Fruit fly (Drosophila melanogaster): Measurements from ENCODE around the gene CG14143.

Gene CG14143

DNA sequence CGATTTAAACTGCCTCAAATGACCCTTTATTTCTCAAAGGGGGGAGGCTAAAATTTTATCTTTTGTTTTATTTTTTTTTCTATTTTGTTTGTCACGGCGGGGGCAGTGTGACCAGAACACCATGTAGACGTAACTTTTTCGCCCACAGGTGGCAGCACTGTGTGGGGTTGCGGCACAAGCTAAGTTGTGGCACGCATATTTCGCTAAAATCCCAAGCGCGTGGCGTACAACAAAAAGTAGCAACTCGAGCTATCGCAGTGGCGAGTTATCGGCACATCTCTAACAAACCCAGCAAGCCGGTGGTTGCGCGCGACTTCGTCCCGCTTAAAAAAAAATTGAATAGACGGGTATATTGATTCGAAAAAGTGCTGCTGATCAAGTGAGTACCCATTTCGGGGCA is 11.7 kb upstream of the CG14143 start, which contains the start of the genes Ufd1 and NaPi-III:
Gene Ufd1, minus strand, starts transcription at position 129 of the 400 bp plus-strand sequence.
Gene NaPi-III, plus strand, starts transcription at position 261 of the 400 bp plus-strand sequence.
- TF ChIP-seq pan (optimal IDR thresholded peaks at IDR 0.05), result no peak
- TF ChIP-seq Myc (optimal IDR thresholded peaks at IDR 0.05), result peak; percentile 74
- TF ChIP-seq CG9705 (GFP tag; optimal IDR thresholded peaks at IDR 0.05), result no peak
- TF ChIP-seq ey (GFP tag; optimal IDR thresholded peaks at IDR 0.05), result no peak
- TF ChIP-seq foxo (GFP tag; optimal IDR thresholded peaks at IDR 0.05), result peak in 1 of 2 experiments; percentile 30
- no peak for TF ChIP-seq CrebA (GFP tag; optimal IDR thresholded peaks at IDR 0.05; ENCODE audit: borderline replicate concordance)
- no peak for TF ChIP-seq dmrt93B (GFP tag; optimal IDR thresholded peaks at IDR 0.05)
- peak; percentile 51 for TF ChIP-seq Jra (GFP tag; optimal IDR thresholded peaks at IDR 0.05)
- TF ChIP-seq Sp1 (GFP tag; optimal IDR thresholded peaks at IDR 0.05), result peak; percentile 36
- no peak for TF ChIP-seq Vsx2 (GFP tag; optimal IDR thresholded peaks at IDR 0.05; ENCODE audit: partially characterized antibody)
- no peak for TF ChIP-seq Hr78 (GFP tag; optimal IDR thresholded peaks at IDR 0.05)
- no peak for TF ChIP-seq usp (GFP tag; optimal IDR thresholded peaks at IDR 0.05)
- TF ChIP-seq tai (GFP tag; optimal IDR thresholded peaks at IDR 0.05), result no peak
- no peak for TF ChIP-seq fru (GFP tag; optimal IDR thresholded peaks at IDR 0.05)
- TF ChIP-seq Abd-B (GFP tag; optimal IDR thresholded peaks at IDR 0.05), result no peak
- TF ChIP-seq br (GFP tag; optimal IDR thresholded peaks at IDR 0.05), result no peak
- TF ChIP-seq Dfd (GFP tag; optimal IDR thresholded peaks at IDR 0.05), result no peak
- no peak for TF ChIP-seq lola (GFP tag; optimal IDR thresholded peaks at IDR 0.05)
- no peak for TF ChIP-seq sv (GFP tag; optimal IDR thresholded peaks at IDR 0.05)
- TF ChIP-seq rgr (GFP tag; optimal IDR thresholded peaks at IDR 0.05), result peak; percentile 29
- TF ChIP-seq sage (GFP tag; optimal IDR thresholded peaks at IDR 0.05), result no peak
- no peak for TF ChIP-seq OdsH (GFP tag; optimal IDR thresholded peaks at IDR 0.05)
- no peak for TF ChIP-seq dl (GFP tag; optimal IDR thresholded peaks at IDR 0.05; ENCODE audit: insufficient read depth in 1 of 2, partially characterized antibody in 2 of 2)
- TF ChIP-seq Mio (GFP tag; optimal IDR thresholded peaks at IDR 0.05), result no peak
- TF ChIP-seq N (GFP tag; optimal IDR thresholded peaks at IDR 0.05), result no peak
- no peak for TF ChIP-seq GATAd (GFP tag; optimal IDR thresholded peaks at IDR 0.05)
- TF ChIP-seq Hnf4 (GFP tag; optimal IDR thresholded peaks at IDR 0.05), result no peak
- TF ChIP-seq jim (GFP tag; optimal IDR thresholded peaks at IDR 0.05), result peak; percentile 81
- peak; percentile 62 for TF ChIP-seq Hr83 (GFP tag; optimal IDR thresholded peaks at IDR 0.05; ENCODE audit: poor library complexity, severe bottlenecking)
- TF ChIP-seq brk (GFP tag; optimal IDR thresholded peaks at IDR 0.05), result no peak
- TF ChIP-seq Rel (GFP tag; optimal IDR thresholded peaks at IDR 0.05), result no peak
- peak; percentile 59 for TF ChIP-seq Rel (tag; optimal IDR thresholded peaks at IDR 0.05)
- no peak for TF ChIP-seq dsf (GFP tag; optimal IDR thresholded peaks at IDR 0.05; ENCODE audit: borderline replicate concordance)
- no peak for TF ChIP-seq psq (GFP tag; optimal IDR thresholded peaks at IDR 0.05)
- peak; percentile 43 for TF ChIP-seq h (GFP tag; optimal IDR thresholded peaks at IDR 0.05)
- peak; percentile 21 for TF ChIP-seq HLH106 (tag; optimal IDR thresholded peaks at IDR 0.05)
- TF ChIP-seq Dif (GFP tag; optimal IDR thresholded peaks at IDR 0.05; ENCODE audit: partially characterized antibody), result no peak
- no peak for TF ChIP-seq woc (GFP tag; optimal IDR thresholded peaks at IDR 0.05)

DNA sequence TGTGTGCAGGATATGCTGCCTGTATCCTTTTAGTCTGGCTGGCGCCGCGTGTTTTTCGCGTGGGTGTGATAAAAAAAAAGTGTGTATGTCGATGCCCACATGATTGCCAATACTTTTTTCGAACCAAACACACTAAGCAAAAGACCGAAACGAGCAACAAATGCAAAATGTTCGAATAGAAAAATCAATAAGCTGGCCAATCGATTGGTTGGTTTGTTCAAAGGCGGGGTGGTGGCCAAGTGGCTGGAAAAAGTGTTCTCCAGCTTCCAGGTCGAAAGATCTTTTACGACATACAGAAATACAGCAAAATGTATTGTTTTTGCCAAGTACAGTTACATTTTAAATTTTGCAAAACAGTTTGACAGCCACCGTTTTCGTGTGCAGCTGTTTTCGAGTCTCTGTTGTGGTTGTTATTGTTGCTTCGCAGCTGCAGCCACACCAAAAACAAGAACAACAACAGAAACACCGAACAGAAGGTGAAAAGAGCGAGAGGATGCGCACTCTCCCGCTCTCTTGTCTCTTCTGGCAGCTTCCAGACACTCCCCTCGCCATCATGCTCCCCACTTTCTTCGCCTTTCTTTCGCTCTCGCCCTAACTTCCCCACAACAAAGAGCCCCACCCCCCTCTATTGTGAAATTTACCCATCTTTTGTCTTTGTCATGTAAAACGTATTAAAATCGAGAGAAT is 11.0 kb upstream of the CG14143 start:
- peak; percentile 45 for TF ChIP-seq psq (GFP tag; optimal IDR thresholded peaks at IDR 0.05)
- TF ChIP-seq Vsx2 (GFP tag; optimal IDR thresholded peaks at IDR 0.05; ENCODE audit: partially characterized antibody), result no peak
- TF ChIP-seq Dfd (GFP tag; optimal IDR thresholded peaks at IDR 0.05), result no peak
- no peak for TF ChIP-seq Sp1 (GFP tag; optimal IDR thresholded peaks at IDR 0.05)
- TF ChIP-seq lola (GFP tag; optimal IDR thresholded peaks at IDR 0.05), result no peak
- TF ChIP-seq CG9705 (GFP tag; optimal IDR thresholded peaks at IDR 0.05), result no peak
- TF ChIP-seq Jra (GFP tag; optimal IDR thresholded peaks at IDR 0.05), result no peak
- no peak for TF ChIP-seq Hr78 (GFP tag; optimal IDR thresholded peaks at IDR 0.05)
- TF ChIP-seq pan (optimal IDR thresholded peaks at IDR 0.05), result no peak
- no peak for TF ChIP-seq sv (GFP tag; optimal IDR thresholded peaks at IDR 0.05)
- no peak for TF ChIP-seq Hnf4 (GFP tag; optimal IDR thresholded peaks at IDR 0.05)
- no peak for TF ChIP-seq dmrt93B (GFP tag; optimal IDR thresholded peaks at IDR 0.05)
- no peak for TF ChIP-seq GATAd (GFP tag; optimal IDR thresholded peaks at IDR 0.05)
- no peak for TF ChIP-seq h (GFP tag; optimal IDR thresholded peaks at IDR 0.05)
- TF ChIP-seq sage (GFP tag; optimal IDR thresholded peaks at IDR 0.05), result no peak
- TF ChIP-seq jim (GFP tag; optimal IDR thresholded peaks at IDR 0.05), result no peak
- TF ChIP-seq ey (GFP tag; optimal IDR thresholded peaks at IDR 0.05), result no peak
- no peak for TF ChIP-seq usp (GFP tag; optimal IDR thresholded peaks at IDR 0.05)
- no peak for TF ChIP-seq fru (GFP tag; optimal IDR thresholded peaks at IDR 0.05)
- TF ChIP-seq dl (GFP tag; optimal IDR thresholded peaks at IDR 0.05; ENCODE audit: insufficient read depth in 1 of 2, partially characterized antibody in 2 of 2), result peak in 1 of 2 experiments; percentile 48
- TF ChIP-seq Abd-B (GFP tag; optimal IDR thresholded peaks at IDR 0.05), result no peak
- TF ChIP-seq Myc (optimal IDR thresholded peaks at IDR 0.05), result peak; percentile 43
- TF ChIP-seq tai (GFP tag; optimal IDR thresholded peaks at IDR 0.05), result no peak
- TF ChIP-seq Rel (GFP tag; optimal IDR thresholded peaks at IDR 0.05), result no peak
- TF ChIP-seq Rel (tag; optimal IDR thresholded peaks at IDR 0.05), result peak; percentile 3
- no peak for TF ChIP-seq N (GFP tag; optimal IDR thresholded peaks at IDR 0.05)
- no peak for TF ChIP-seq dsf (GFP tag; optimal IDR thresholded peaks at IDR 0.05; ENCODE audit: borderline replicate concordance)
- TF ChIP-seq Hr83 (GFP tag; optimal IDR thresholded peaks at IDR 0.05; ENCODE audit: poor library complexity, severe bottlenecking), result no peak
- TF ChIP-seq Mio (GFP tag; optimal IDR thresholded peaks at IDR 0.05), result no peak
- peak; percentile 42 for TF ChIP-seq Dif (GFP tag; optimal IDR thresholded peaks at IDR 0.05; ENCODE audit: partially characterized antibody)
- no peak for TF ChIP-seq woc (GFP tag; optimal IDR thresholded peaks at IDR 0.05)
- no peak for TF ChIP-seq CG32264 (GFP tag; optimal IDR thresholded peaks at IDR 0.05)
- TF ChIP-seq OdsH (GFP tag; optimal IDR thresholded peaks at IDR 0.05), result no peak
- no peak for TF ChIP-seq HLH106 (tag; optimal IDR thresholded peaks at IDR 0.05)
- TF ChIP-seq CrebA (GFP tag; optimal IDR thresholded peaks at IDR 0.05; ENCODE audit: borderline replicate concordance), result no peak

Measured in whole organism, wandering third instar larva.